Worm (Caenorhabditis elegans): Measurements from ENCODE around the gene ubc-26.

- no peak for TF ChIP-seq ama-1 (optimal IDR thresholded peaks at IDR 0.05)
- no peak for TF ChIP-seq skn-1 (tag; optimal IDR thresholded peaks at IDR 0.05)
- TF ChIP-seq nhr-237 (tag; optimal IDR thresholded peaks at IDR 0.05) = no peak
- TF ChIP-seq sma-3 (GFP tag; optimal IDR thresholded peaks at IDR 0.05) = no peak
- TF ChIP-seq unc-62 (GFP tag; optimal IDR thresholded peaks at IDR 0.05) = no peak
- no peak for TF ChIP-seq Y55F3AM.14 (GFP tag; optimal IDR thresholded peaks at IDR 0.05)
Measured at ce11 chrII:2861385-2862099, 38.6 kb downstream of the ubc-26 start.

All from whole organism, L2 larva.